Worm (Caenorhabditis elegans): ENCODE measurements around the gene T19C9.8.

DNA sequence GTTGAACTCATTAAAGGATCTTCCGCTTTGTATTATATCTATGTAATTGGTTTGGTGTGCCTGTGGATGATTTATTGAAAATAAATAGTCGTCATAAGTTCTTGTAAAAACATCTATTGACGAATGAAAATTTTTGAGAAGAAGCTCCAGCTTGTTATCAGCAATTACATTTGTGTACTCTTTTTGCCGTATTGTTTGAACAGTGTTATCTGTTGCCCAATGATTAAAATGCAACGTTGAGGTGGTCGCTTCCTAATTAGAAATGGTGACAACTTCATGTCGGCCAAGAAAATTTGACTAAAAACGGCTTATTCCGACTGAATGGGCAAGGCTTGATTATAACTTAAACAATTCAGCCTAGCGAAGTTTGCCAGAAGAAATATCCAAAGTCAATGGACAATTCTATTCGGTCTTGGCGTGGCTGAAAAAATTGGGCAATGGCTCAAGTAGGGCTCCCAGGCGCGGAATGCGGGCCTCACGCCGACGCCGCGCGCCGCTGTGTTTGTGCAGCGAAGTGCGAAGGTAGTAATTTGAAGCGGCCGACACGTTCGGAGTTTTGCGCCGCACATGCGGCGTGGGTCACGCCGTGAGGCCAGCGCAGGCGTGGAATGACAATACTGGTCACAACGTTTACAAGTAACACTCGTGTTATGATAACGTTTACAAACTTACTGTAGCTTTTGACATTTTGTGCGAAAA lies 1.8 kb downstream of the T19C9.8 start:
- no peak for TF ChIP-seq nhr-76 (tag; optimal IDR thresholded peaks at IDR 0.05)
- TF ChIP-seq mdl-1 (tag; optimal IDR thresholded peaks at IDR 0.05) = no peak
- no peak for TF ChIP-seq nhr-11 (tag; optimal IDR thresholded peaks at IDR 0.05)
- TF ChIP-seq nhr-6 (tag; optimal IDR thresholded peaks at IDR 0.05) = no peak

Measured in whole organism, L4 larva.